Worm (Caenorhabditis elegans) whole organism, late embryonic: ENCODE data around the gene B0001.8.

Experiments used
- C08G9.2 ChIP-seq: sonication (generic microtip); optimal IDR thresholded peaks from 2 replicates; lab custom pipeline; 2016; ENCODE audit warnings: mild to moderate bottlenecking, missing genetic modification characterization, moderate library complexity, missing compliant biosample characterization
- K09A11.1 ChIP-seq: sonication (generic microtip); optimal IDR thresholded peaks from 2 replicates; lab custom pipeline; 2017; ENCODE audit warnings: antibody characterized with exemption, mild to moderate bottlenecking, missing genetic modification characterization, missing compliant biosample characterization; ENCODE audit not compliant: insufficient read depth
- T23F11.4 ChIP-seq: fragments of 200-800 bp; sonication (Bioruptor generic); optimal IDR thresholded peaks from 2 replicates; lab custom pipeline; 2018; ENCODE audit warnings: mild to moderate bottlenecking, missing genetic modification characterization, missing compliant biosample characterization
- ceh-19 ChIP-seq: fragments of 200-800 bp; sonication (Bioruptor generic); optimal IDR thresholded peaks from 2 replicates; lab custom pipeline; 2018; ENCODE audit warnings: mild to moderate bottlenecking, missing genetic modification characterization, missing compliant biosample characterization
- ceh-2 ChIP-seq: sonication (generic microtip); optimal IDR thresholded peaks from 2 replicates; lab custom pipeline; 2016; ENCODE audit warnings: missing genotype, missing genetic modification characterization, missing compliant biosample characterization
- ceh-24 ChIP-seq: sonication (generic microtip); optimal IDR thresholded peaks from 2 replicates; lab custom pipeline; 2016; ENCODE audit warnings: mild to moderate bottlenecking, missing genetic modification characterization, missing compliant biosample characterization
- ceh-30 ChIP-seq: fragments of 150-350 bp; optimal IDR thresholded peaks from 2 replicates; lab custom pipeline; 2014; ENCODE audit warnings: missing biosample characterization, missing genetic modification characterization
- ceh-31 ChIP-seq: sonication (generic microtip); optimal IDR thresholded peaks from 2 replicates; lab custom pipeline; 2016; ENCODE audit warnings: missing genetic modification characterization, missing compliant biosample characterization
- ceh-34 ChIP-seq: sonication (generic microtip); optimal IDR thresholded peaks from 2 replicates; lab custom pipeline; 2016; ENCODE audit warnings: mild to moderate bottlenecking, missing genetic modification characterization, missing compliant biosample characterization
- ceh-45 ChIP-seq: fragments of 200-800 bp; sonication (Bioruptor generic); IDR thresholded peaks from 2 replicates; pipeline ENCODE4 v1.3.6; 2022; ENCODE audit warnings: missing genetic modification reagents, missing genetic modification characterization, missing compliant biosample characterization
- ceh-48 ChIP-seq: sonication (generic microtip); optimal IDR thresholded peaks from 2 replicates; lab custom pipeline; 2016; ENCODE audit warnings: missing genetic modification characterization, inconsistent platforms, missing compliant biosample characterization
- ceh-6 ChIP-seq: fragments of 200-800 bp; sonication (Bioruptor generic); optimal IDR thresholded peaks from 2 replicates; lab custom pipeline; 2018; ENCODE audit warnings: mild to moderate bottlenecking, missing genetic modification characterization, missing compliant biosample characterization
- ceh-9 ChIP-seq: sonication (generic microtip); optimal IDR thresholded peaks from 2 replicates; lab custom pipeline; 2016; ENCODE audit warnings: mild to moderate bottlenecking, missing genetic modification characterization, inconsistent platforms, missing compliant biosample characterization
- che-1 ChIP-seq: sonication (generic microtip); optimal IDR thresholded peaks from 2 replicates; lab custom pipeline; 2016; ENCODE audit warnings: mild to moderate bottlenecking, missing genetic modification characterization, missing compliant biosample characterization
- dmd-4 ChIP-seq: sonication (generic microtip); optimal IDR thresholded peaks from 2 replicates; lab custom pipeline; 2016; ENCODE audit warnings: borderline replicate concordance, missing genetic modification characterization, missing compliant biosample characterization
- elt-4 ChIP-seq: sonication (generic microtip); optimal IDR thresholded peaks from 2 replicates; lab custom pipeline; 2016; ENCODE audit warnings: missing genetic modification characterization, missing compliant biosample characterization
- fax-1 ChIP-seq: sonication (generic microtip); optimal IDR thresholded peaks from 2 replicates; lab custom pipeline; 2016; ENCODE audit warnings: missing genotype, missing genetic modification characterization, missing compliant biosample characterization
- fkh-10 ChIP-seq: fragments of 150-350 bp; optimal IDR thresholded peaks from 2 replicates; lab custom pipeline; 2014; ENCODE audit warnings: missing biosample characterization, missing genetic modification reagents, missing genetic modification characterization
- fkh-6 ChIP-seq: sonication (generic microtip); optimal IDR thresholded peaks from 2 replicates; lab custom pipeline; 2016; ENCODE audit warnings: missing genetic modification characterization, missing compliant biosample characterization
- hlh-13 ChIP-seq: fragments of 200-800 bp; sonication (Bioruptor generic); optimal IDR thresholded peaks from 2 replicates; lab custom pipeline; 2018; ENCODE audit warnings: mild to moderate bottlenecking, missing genetic modification characterization, missing compliant biosample characterization
- lin-11 ChIP-seq: fragments of 200-800 bp; sonication (Bioruptor generic); optimal IDR thresholded peaks from 2 replicates; lab custom pipeline; 2018; ENCODE audit warnings: mild to moderate bottlenecking, missing genetic modification characterization, missing compliant biosample characterization
- madf-2 ChIP-seq: sonication (generic microtip); optimal IDR thresholded peaks from 2 replicates; lab custom pipeline; 2017; ENCODE audit warnings: missing genetic modification characterization, missing compliant biosample characterization
- nfya-1 ChIP-seq: sonication (generic microtip); optimal IDR thresholded peaks from 2 replicates; lab custom pipeline; 2017; ENCODE audit warnings: missing genetic modification characterization, mild to moderate bottlenecking, missing compliant biosample characterization, antibody characterized with exemption, moderate library complexity
- odd-2 ChIP-seq: sonication (generic microtip); optimal IDR thresholded peaks from 2 replicates; lab custom pipeline; 2017; ENCODE audit warnings: antibody characterized with exemption, mild to moderate bottlenecking, missing genetic modification characterization, missing compliant biosample characterization
- pax-1 ChIP-seq: fragments of 150-350 bp; optimal IDR thresholded peaks from 2 replicates; lab custom pipeline; 2014; ENCODE audit warnings: missing biosample characterization, missing genetic modification characterization
- pha-4 ChIP-seq: fragments of 150-350 bp; optimal IDR thresholded peaks from 2 replicates; lab custom pipeline; 2018; ENCODE audit warnings: missing biosample characterization, missing genetic modification reagents, missing genetic modification characterization
- pros-1 ChIP-seq: fragments of 150-350 bp; optimal IDR thresholded peaks from 2 replicates; lab custom pipeline; 2014; ENCODE audit warnings: missing biosample characterization, missing genetic modification reagents, missing genetic modification characterization
- rnt-1 ChIP-seq: sonication (generic microtip); optimal IDR thresholded peaks from 2 replicates; lab custom pipeline; 2016; ENCODE audit warnings: missing genetic modification characterization, missing compliant biosample characterization
- sdc-2 ChIP-seq: sonication (generic microtip); optimal IDR thresholded peaks from 2 replicates; lab custom pipeline; 2016; ENCODE audit warnings: missing genotype, missing genetic modification characterization, missing compliant biosample characterization
- sox-4 ChIP-seq: sonication (generic microtip); optimal IDR thresholded peaks from 2 replicates; lab custom pipeline; 2017; ENCODE audit warnings: mild to moderate bottlenecking, missing genetic modification characterization, inconsistent platforms, missing compliant biosample characterization
- syd-9 ChIP-seq: sonication (generic microtip); optimal IDR thresholded peaks from 2 replicates; lab custom pipeline; 2016; ENCODE audit warnings: mild to moderate bottlenecking, missing genetic modification characterization, moderate library complexity, missing compliant biosample characterization
- tbx-2 ChIP-seq: sonication (generic microtip); optimal IDR thresholded peaks from 2 replicates; lab custom pipeline; 2016; ENCODE audit warnings: missing genetic modification characterization, missing compliant biosample characterization
- tbx-7 ChIP-seq: sonication (generic microtip); optimal IDR thresholded peaks from 2 replicates; lab custom pipeline; 2016; ENCODE audit warnings: missing genotype, missing genetic modification characterization, missing compliant biosample characterization
- ttx-3 ChIP-seq: sonication (generic microtip); optimal IDR thresholded peaks from 2 replicates; lab custom pipeline; 2016; ENCODE audit warnings: missing genetic modification reagents, missing genetic modification characterization, missing compliant biosample characterization
- unc-55 ChIP-seq: sonication (generic microtip); optimal IDR thresholded peaks from 2 replicates; lab custom pipeline; 2017; ENCODE audit warnings: missing biosample characterization, missing genetic modification reagents, missing genetic modification characterization
- zip-5 ChIP-seq: sonication (generic microtip); optimal IDR thresholded peaks from 2 replicates; lab custom pipeline; 2016; ENCODE audit warnings: missing genetic modification characterization, missing compliant biosample characterization
- ztf-16 ChIP-seq: sonication (generic microtip); optimal IDR thresholded peaks from 2 replicates; lab custom pipeline; 2017; ENCODE audit warnings: missing genetic modification characterization, missing compliant biosample characterization

B0001.8 gene

ce11 chrIV:12150877-12151276 is 10.0 kb upstream of the B0001.8 start, which contains the start of gene B0001.2:
B0001.2 (minus strand) TSS chrIV:12150977.
- no peak for TF ChIP-seq elt-4 (tag; lab: Kevin White, UChicago)
- TF ChIP-seq sdc-2 (tag; lab: Kevin White, UChicago) = no peak
- no peak for TF ChIP-seq tbx-2
- TF ChIP-seq pax-1 (tag; lab: Kevin White, UChicago) = no peak
- no peak for TF ChIP-seq che-1
- TF ChIP-seq ceh-45 (GFP tag; lab: Robert Waterston, UW) = no peak
- no peak for TF ChIP-seq fax-1 (tag; lab: Kevin White, UChicago)
- TF ChIP-seq nfya-1 (tag; lab: Kevin White, UChicago) = no peak

ce11 chrIV:12149609-12150008 is 8.8 kb upstream of the B0001.8 start:
- TF ChIP-seq rnt-1 (tag; lab: Kevin White, UChicago) = no peak
- TF ChIP-seq fkh-10 (GFP tag; lab: Kevin White, UChicago) = no peak
- no peak for TF ChIP-seq ttx-3 (tag; lab: Kevin White, UChicago)
- TF ChIP-seq fkh-6 (tag; lab: Kevin White, UChicago) = no peak
- no peak for TF ChIP-seq sox-4
- TF ChIP-seq pha-4 (tag; lab: Kevin White, UChicago) = no peak
- no peak for TF ChIP-seq ceh-34 (tag; lab: Kevin White, UChicago)
- TF ChIP-seq ceh-2 = no peak
- TF ChIP-seq madf-2 (tag; lab: Kevin White, UChicago) = no peak
- no peak for TF ChIP-seq hlh-13 (GFP tag; lab: Kevin White, UChicago)
- TF ChIP-seq ceh-19 (GFP tag; lab: Kevin White, UChicago) = no peak
- no peak for TF ChIP-seq C08G9.2 (tag; lab: Kevin White, UChicago)
- no peak for TF ChIP-seq odd-2 (tag; lab: Kevin White, UChicago)
- TF ChIP-seq, all 69 proteins: peak for 0

ce11 chrIV:12145681-12146080 is 4.8 kb upstream of the B0001.8 start, which contains the start of gene B0001.3:
B0001.3 (minus strand) TSS chrIV:12145735.
- no peak for TF ChIP-seq ceh-30
- no peak for TF ChIP-seq T23F11.4 (GFP tag; lab: Kevin White, UChicago)
- TF ChIP-seq tbx-7 = no peak

- TF ChIP-seq pros-1 (no peak), fkh-6 (tag; lab: Kevin White, UChicago) (no peak), ceh-9 (tag; lab: Kevin White, UChicago) (no peak), tbx-2 (no peak), syd-9 (tag; lab: Kevin White, UChicago) (no peak), dmd-4 (tag; lab: Kevin White, UChicago) (no peak), ceh-48 (tag; lab: Kevin White, UChicago) (no peak), ceh-34 (tag; lab: Kevin White, UChicago) (no peak), zip-5 (tag; lab: Kevin White, UChicago) (no peak), ceh-24 (no peak), unc-55 (GFP tag; lab: Kevin White, UChicago) (no peak), ceh-6 (GFP tag; lab: Kevin White, UChicago) (no peak), lin-11 (tag; lab: Kevin White, UChicago) (no peak), ztf-16 (tag; lab: Kevin White, UChicago) (no peak), ceh-31 (no peak), elt-4 (tag; lab: Kevin White, UChicago) (no peak), K09A11.1 (tag; lab: Kevin White, UChicago) (no peak)
- TF ChIP-seq, all 69 proteins: peak for 0
Measured at ce11 chrIV:12143231-12143630, 2.4 kb upstream of the B0001.8 start, which contains the start of gene B0001.5. B0001.5 (minus strand) TSS chrIV:12143331.
